Worm (Caenorhabditis elegans): ENCODE measurements around the gene F08F3.10.

The F08F3.10 gene

DNA sequence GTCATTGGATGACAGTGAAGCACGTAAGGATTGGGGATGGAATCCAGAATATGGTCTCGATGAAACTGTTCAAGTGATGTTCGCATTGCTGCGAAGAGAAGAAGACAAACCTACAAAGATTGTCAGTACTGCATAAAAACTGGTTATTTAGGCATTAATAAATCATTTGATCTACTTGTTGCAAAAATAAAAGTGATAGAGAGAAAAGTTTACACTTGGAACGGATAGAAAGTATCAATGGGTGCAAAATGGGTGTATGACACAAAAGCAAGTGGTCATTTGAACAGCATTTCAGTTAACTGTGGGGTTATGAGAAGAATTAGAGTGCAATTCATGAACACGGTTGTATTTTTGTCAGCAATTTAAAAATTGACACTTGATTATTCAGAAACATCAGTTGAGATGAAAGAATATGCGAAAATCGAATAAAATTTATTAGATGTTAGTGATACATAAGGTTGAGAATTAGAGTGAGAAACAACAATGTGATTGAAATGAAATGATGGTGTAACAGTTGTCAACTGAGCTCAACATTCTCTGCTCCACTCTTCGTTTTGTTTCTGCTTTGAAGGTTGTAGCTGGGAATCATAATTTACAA lies at the start of gene F08F3.10:
TSS of gene F08F3.10 (plus strand) at position 548 of the 598 bp plus-strand sequence.
- TF ChIP-seq nhr-77 (tag; optimal IDR thresholded peaks at IDR 0.05) (no peak), nhr-28 (tag; optimal IDR thresholded peaks at IDR 0.05) (peak; percentile 31), aha-1 (tag) (peak; percentile 83), nhr-48 (tag; optimal IDR thresholded peaks at IDR 0.05) (peak; percentile 62), lim-7 (GFP tag; IDR thresholded peaks at IDR 0.05) (no peak), mdl-1 (tag; optimal IDR thresholded peaks at IDR 0.05) (peak in 1 of 2 experiments; percentile 22), dmd-6 (GFP tag; IDR thresholded peaks at IDR 0.05) (peak; percentile 65), vab-7 (GFP tag; IDR thresholded peaks at IDR 0.05) (no peak), F44E2.7 (GFP tag; IDR thresholded peaks at IDR 0.05) (no peak)

- no peak for TF ChIP-seq hlh-11 (tag; optimal IDR thresholded peaks at IDR 0.05)
- TF ChIP-seq jun-1 (tag; optimal IDR thresholded peaks at IDR 0.05): no peak
- TF ChIP-seq egl-43 (GFP tag; IDR thresholded peaks at IDR 0.05): no peak
- no peak for TF ChIP-seq egl-27 (tag; optimal IDR thresholded peaks at IDR 0.05)
- no peak for TF ChIP-seq hif-1 (tag; optimal IDR thresholded peaks at IDR 0.05)
- TF ChIP-seq dmd-6 (GFP tag; IDR thresholded peaks at IDR 0.05): no peak
- TF ChIP-seq spr-3 (GFP tag; optimal IDR thresholded peaks at IDR 0.05): no peak
- TF ChIP-seq vab-7 (GFP tag; IDR thresholded peaks at IDR 0.05): no peak
- TF ChIP-seq snpc-4 (tag; optimal IDR thresholded peaks at IDR 0.05): no peak
- TF ChIP-seq ceh-82 (tag; optimal IDR thresholded peaks at IDR 0.05): no peak
- no peak for TF ChIP-seq mxl-3 (GFP tag; optimal IDR thresholded peaks at IDR 0.05)
- no peak for TF ChIP-seq ztf-11 (tag; optimal IDR thresholded peaks at IDR 0.05)
- TF ChIP-seq dmd-8 (GFP tag; IDR thresholded peaks at IDR 0.05): no peak
- no peak for TF ChIP-seq ama-1 (optimal IDR thresholded peaks at IDR 0.05)
Measured at ce11 chrV:5364863-5365262, 48.3 kb upstream of the F08F3.10 start, which contains the start of gene T09D3.8. TSS of gene T09D3.8 (plus strand) at chrV:5365163.

DNA sequence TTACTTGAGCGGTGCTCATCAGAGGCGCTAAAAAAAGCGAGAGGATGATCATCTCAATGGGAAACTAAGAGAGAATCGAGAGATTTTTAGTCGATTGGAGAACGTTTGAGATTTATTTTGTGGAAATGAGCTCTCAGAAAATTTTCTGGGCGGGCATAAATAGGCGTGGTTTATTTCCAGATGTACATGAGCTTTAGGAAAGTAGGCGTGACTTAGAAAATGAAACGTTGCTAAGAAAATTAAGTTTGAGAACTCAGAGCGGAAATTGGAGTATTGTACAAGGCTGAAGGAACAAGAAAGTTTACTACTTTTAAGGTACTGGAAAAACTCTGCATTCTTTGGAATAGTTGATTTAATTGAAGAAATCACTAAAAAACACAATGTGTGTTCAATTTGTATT lies 44.4 kb upstream of the F08F3.10 start, which contains the start of gene T09D3.9:
TSS of gene T09D3.9 (minus strand) at position 101 of the 400 bp plus-strand sequence.
- TF ChIP-seq mxl-2 (GFP tag; conservative IDR thresholded peaks at IDR 0.05) (no peak), aha-1 (tag) (peak; percentile 2)

- TF ChIP-seq tag-97 (GFP tag; IDR thresholded peaks at IDR 0.05) (no peak), hlh-11 (tag; optimal IDR thresholded peaks at IDR 0.05) (no peak), fkh-10 (GFP tag; optimal IDR thresholded peaks at IDR 0.05) (no peak), unc-39 (tag; optimal IDR thresholded peaks at IDR 0.05) (no peak), F26F4.8 (GFP tag; conservative IDR thresholded peaks at IDR 0.05) (no peak), hlh-30 (tag; optimal IDR thresholded peaks at IDR 0.05; ENCODE audit: insufficient read depth) (no peak), zip-11 (GFP tag; IDR thresholded peaks at IDR 0.05) (no peak), Y75B8A.6 (GFP tag; IDR thresholded peaks at IDR 0.05) (no peak), hif-1 (tag; optimal IDR thresholded peaks at IDR 0.05) (no peak), ztf-11 (tag; optimal IDR thresholded peaks at IDR 0.05) (no peak), F44E2.7 (GFP tag; IDR thresholded peaks at IDR 0.05) (no peak)
Measured at ce11 chrV:5372118-5372517, 41.0 kb upstream of the F08F3.10 start, which contains the start of gene C35A11.3. TSS of gene C35A11.3 (plus strand) at chrV:5372418.

- no peak for TF ChIP-seq pha-4 (GFP tag; IDR thresholded peaks at IDR 0.05)
- no peak for TF ChIP-seq pha-4 (tag; optimal IDR thresholded peaks at IDR 0.05)
- peak in 1 of 2 experiments; percentile 94 for TF ChIP-seq unc-62 (GFP tag; optimal IDR thresholded peaks at IDR 0.05 in 1 of 2)
- no peak for TF ChIP-seq unc-62 (tag; optimal IDR thresholded peaks at IDR 0.05)
- no peak for TF ChIP-seq hlh-11 (tag; optimal IDR thresholded peaks at IDR 0.05)
- TF ChIP-seq aha-1 (tag): peak; percentile 3
- TF ChIP-seq mxl-3 (GFP tag; optimal IDR thresholded peaks at IDR 0.05): peak; percentile 25
- no peak for TF ChIP-seq lin-15B (tag; optimal IDR thresholded peaks at IDR 0.05)
- no peak for TF ChIP-seq dmd-6 (GFP tag; IDR thresholded peaks at IDR 0.05)
Measured at ce11 chrV:5385914-5386493, 27.2 kb upstream of the F08F3.10 start, which contains the start of gene C35A11.2. TSS of gene C35A11.2 (plus strand) at chrV:5386299.

Data from whole organism, L4 larva.